Worm (Caenorhabditis elegans) whole organism, late embryonic: ENCODE data around the gene Y53G8B.1.

Source experiments
- K09A11.1 ChIP-seq: sonication (generic microtip); optimal IDR thresholded peaks from 2 replicates; lab custom pipeline; 2017; ENCODE audit warnings: antibody characterized with exemption, mild to moderate bottlenecking, missing genetic modification characterization, missing compliant biosample characterization; ENCODE audit not compliant: insufficient read depth
- Y22D7AL.16 ChIP-seq: sonication (generic microtip); optimal IDR thresholded peaks from 2 replicates; lab custom pipeline; 2016; ENCODE audit warnings: missing genetic modification characterization, missing compliant biosample characterization
- ceh-14 ChIP-seq: sonication (generic microtip); optimal IDR thresholded peaks from 2 replicates; lab custom pipeline; 2016; ENCODE audit warnings: missing genotype, missing genetic modification characterization, missing compliant biosample characterization
- ceh-2 ChIP-seq: sonication (generic microtip); optimal IDR thresholded peaks from 2 replicates; lab custom pipeline; 2016; ENCODE audit warnings: missing genotype, missing genetic modification characterization, missing compliant biosample characterization
- ceh-24 ChIP-seq: sonication (generic microtip); optimal IDR thresholded peaks from 2 replicates; lab custom pipeline; 2016; ENCODE audit warnings: mild to moderate bottlenecking, missing genetic modification characterization, missing compliant biosample characterization
- ceh-30 ChIP-seq: fragments of 150-350 bp; optimal IDR thresholded peaks from 2 replicates; lab custom pipeline; 2014; ENCODE audit warnings: missing biosample characterization, missing genetic modification characterization
- che-1 ChIP-seq: sonication (generic microtip); optimal IDR thresholded peaks from 2 replicates; lab custom pipeline; 2016; ENCODE audit warnings: mild to moderate bottlenecking, missing genetic modification characterization, missing compliant biosample characterization
- ets-4 ChIP-seq: sonication (generic microtip); optimal IDR thresholded peaks from 2 replicates; lab custom pipeline; 2016; ENCODE audit warnings: missing genetic modification characterization, missing compliant biosample characterization
- eyg-1 ChIP-seq: sonication (generic microtip); optimal IDR thresholded peaks from 2 replicates; lab custom pipeline; 2016; ENCODE audit warnings: missing genotype, missing genetic modification characterization, missing compliant biosample characterization
- fax-1 ChIP-seq: sonication (generic microtip); optimal IDR thresholded peaks from 2 replicates; lab custom pipeline; 2016; ENCODE audit warnings: missing genotype, missing genetic modification characterization, missing compliant biosample characterization
- fkh-10 ChIP-seq: fragments of 150-350 bp; optimal IDR thresholded peaks from 2 replicates; lab custom pipeline; 2014; ENCODE audit warnings: missing biosample characterization, missing genetic modification reagents, missing genetic modification characterization
- fkh-6 ChIP-seq: sonication (generic microtip); optimal IDR thresholded peaks from 2 replicates; lab custom pipeline; 2016; ENCODE audit warnings: missing genetic modification characterization, missing compliant biosample characterization
- gmeb-2 ChIP-seq: sonication (generic microtip); optimal IDR thresholded peaks from 2 replicates; lab custom pipeline; 2016; ENCODE audit warnings: missing genetic modification characterization, inconsistent platforms, missing compliant biosample characterization
- hlh-15 ChIP-seq: sonication (generic microtip); optimal IDR thresholded peaks from 2 replicates; lab custom pipeline; 2016; ENCODE audit warnings: missing genetic modification characterization, missing compliant biosample characterization
- hlh-30 ChIP-seq: sonication (generic microtip); optimal IDR thresholded peaks from 2 replicates; lab custom pipeline; 2017; ENCODE audit warnings: antibody characterized with exemption, missing genetic modification characterization, missing compliant biosample characterization; ENCODE audit not compliant: insufficient read depth
- hlh-8 ChIP-seq: sonication (generic microtip); optimal IDR thresholded peaks from 2 replicates; lab custom pipeline; 2016; ENCODE audit warnings: missing genotype, missing genetic modification characterization, missing compliant biosample characterization
- lin-11 ChIP-seq: fragments of 200-800 bp; sonication (Bioruptor generic); optimal IDR thresholded peaks from 2 replicates; lab custom pipeline; 2018; ENCODE audit warnings: mild to moderate bottlenecking, missing genetic modification characterization, missing compliant biosample characterization
- madf-2 ChIP-seq: sonication (generic microtip); optimal IDR thresholded peaks from 2 replicates; lab custom pipeline; 2017; ENCODE audit warnings: missing genetic modification characterization, missing compliant biosample characterization
- nhr-11 ChIP-seq: fragments of 150-350 bp; optimal IDR thresholded peaks from 2 replicates; lab custom pipeline; 2014; ENCODE audit warnings: missing biosample characterization, missing genetic modification characterization
- odd-2 ChIP-seq: sonication (generic microtip); optimal IDR thresholded peaks from 2 replicates; lab custom pipeline; 2017; ENCODE audit warnings: antibody characterized with exemption, mild to moderate bottlenecking, missing genetic modification characterization, missing compliant biosample characterization
- pag-3 ChIP-seq: sonication (generic microtip); optimal IDR thresholded peaks from 2 replicates; lab custom pipeline; 2016; ENCODE audit warnings: missing compliant biosample characterization, missing genetic modification characterization, borderline replicate concordance
- pat-9 ChIP-seq: fragments of 200-800 bp; sonication (Bioruptor generic); optimal IDR thresholded peaks from 2 replicates; lab custom pipeline; 2018; ENCODE audit warnings: mild to moderate bottlenecking, missing genetic modification characterization, moderate library complexity, missing compliant biosample characterization
- pax-1 ChIP-seq: fragments of 150-350 bp; optimal IDR thresholded peaks from 2 replicates; lab custom pipeline; 2014; ENCODE audit warnings: missing biosample characterization, missing genetic modification characterization
- pha-4 ChIP-seq: fragments of 150-350 bp; optimal IDR thresholded peaks from 2 replicates; lab custom pipeline; 2018; ENCODE audit warnings: missing biosample characterization, missing genetic modification reagents, missing genetic modification characterization
- pqm-1 ChIP-seq: sonication (generic microtip); optimal IDR thresholded peaks from 2 replicates; lab custom pipeline; 2016; ENCODE audit warnings: missing genetic modification characterization, missing compliant biosample characterization
- pros-1 ChIP-seq: fragments of 150-350 bp; optimal IDR thresholded peaks from 2 replicates; lab custom pipeline; 2014; ENCODE audit warnings: missing biosample characterization, missing genetic modification reagents, missing genetic modification characterization
- ref-2 ChIP-seq: sonication (generic microtip); optimal IDR thresholded peaks from 2 replicates; lab custom pipeline; 2016; ENCODE audit warnings: missing genetic modification characterization, missing compliant biosample characterization
- tbx-2 ChIP-seq: sonication (generic microtip); optimal IDR thresholded peaks from 2 replicates; lab custom pipeline; 2016; ENCODE audit warnings: missing genetic modification characterization, missing compliant biosample characterization
- tbx-7 ChIP-seq: sonication (generic microtip); optimal IDR thresholded peaks from 2 replicates; lab custom pipeline; 2016; ENCODE audit warnings: missing genotype, missing genetic modification characterization, missing compliant biosample characterization
- unc-3 ChIP-seq, 2 experiments: fragments of 200-800 bp in 1 of 2; sonication (Bioruptor generic) in 1 of 2; sonication (generic microtip) in 1 of 2; conservative IDR thresholded peaks in 1 of 2; optimal IDR thresholded peaks in 1 of 2; 2 replicates each; pipeline versions ENCODE4 v1.3.6 to Lab custom; 2016 to 2022; ENCODE audit warnings: missing compliant biosample characterization in 2 of 2, missing genetic modification characterization in 2 of 2, missing genetic modification reagents in 1 of 2
- unc-86 ChIP-seq: sonication (generic microtip); optimal IDR thresholded peaks from 2 replicates; lab custom pipeline; 2016; ENCODE audit warnings: missing genetic modification characterization, missing compliant biosample characterization
- ztf-16 ChIP-seq: sonication (generic microtip); optimal IDR thresholded peaks from 2 replicates; lab custom pipeline; 2017; ENCODE audit warnings: missing genetic modification characterization, missing compliant biosample characterization

The Y53G8B.1 gene

ce11 chrIII:3104536-3104935 lies 24.5 kb upstream of the Y53G8B.1 start:
- TF ChIP-seq ceh-14 (tag; lab: Kevin White, UChicago): no peak
- TF ChIP-seq hlh-8 (tag; lab: Kevin White, UChicago): no peak
- TF ChIP-seq ceh-30 (tag; lab: Kevin White, UChicago): peak; percentile 97

- TF ChIP-seq hlh-15 (tag; lab: Kevin White, UChicago) (no peak), pat-9 (tag; lab: Kevin White, UChicago) (no peak), fax-1 (tag; lab: Kevin White, UChicago) (no peak), ref-2 (tag; lab: Kevin White, UChicago) (no peak), K09A11.1 (tag; lab: Kevin White, UChicago) (no peak), ztf-16 (no peak), ceh-30 (tag; lab: Kevin White, UChicago) (no peak), hlh-8 (tag; lab: Kevin White, UChicago) (no peak), unc-86 (tag; lab: Kevin White, UChicago) (no peak), ets-4 (tag; lab: Kevin White, UChicago) (no peak), pqm-1 (no peak), eyg-1 (tag; lab: Kevin White, UChicago) (no peak), fkh-10 (GFP tag; lab: Kevin White, UChicago) (no peak), pha-4 (tag; lab: Kevin White, UChicago) (no peak), hlh-30 (tag; lab: Kevin White, UChicago) (no peak)
- TF ChIP-seq, all 69 proteins: peak for 0
Measured at ce11 chrIII:3105212-3105611, 23.9 kb upstream of the Y53G8B.1 start.

DNA sequence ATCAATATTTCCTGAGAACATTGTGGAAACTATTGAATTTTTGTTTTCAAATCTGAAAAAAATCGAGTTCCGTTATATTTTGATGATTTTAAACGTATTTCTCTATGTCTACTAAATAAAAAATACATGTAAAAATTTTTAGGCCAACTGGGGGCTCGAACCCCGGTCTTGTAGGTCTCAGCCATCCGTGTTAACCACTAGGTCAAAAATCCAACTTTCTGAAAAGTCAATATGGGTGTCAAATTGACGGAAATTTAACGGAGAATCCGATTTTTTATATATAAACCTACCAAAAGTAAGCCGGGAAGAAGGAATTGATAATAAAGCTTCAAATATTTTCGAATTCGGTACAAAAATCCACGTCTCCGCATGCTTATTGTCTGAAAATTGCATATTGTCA lies 22.8 kb upstream of the Y53G8B.1 start:
- TF ChIP-seq nhr-11 (tag; lab: Kevin White, UChicago) (no peak), gmeb-2 (tag; lab: Kevin White, UChicago) (no peak)
- TF ChIP-seq, all 69 proteins: peak for 0

DNA sequence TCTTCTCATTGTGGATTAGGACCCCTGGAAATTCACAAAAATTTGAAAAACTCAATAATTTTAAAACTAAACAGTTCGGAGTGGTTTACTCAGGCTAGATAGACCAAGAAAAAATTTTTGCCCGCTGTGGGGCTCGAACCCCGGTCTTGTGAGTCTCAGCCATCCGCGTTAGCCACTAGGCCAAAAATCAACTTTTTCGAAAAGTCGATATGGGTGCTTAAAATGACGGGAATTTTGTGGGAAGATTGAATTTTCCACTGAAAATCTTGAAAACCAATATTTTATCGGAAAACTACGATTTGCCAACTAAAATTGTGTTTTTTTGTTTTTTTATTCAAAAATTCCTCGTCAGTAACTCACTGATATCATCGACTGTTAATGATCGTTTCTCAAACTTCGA lies 21.5 kb upstream of the Y53G8B.1 start:
- TF ChIP-seq tbx-2 (tag; lab: Kevin White, UChicago) (no peak), ztf-16 (no peak), ref-2 (tag; lab: Kevin White, UChicago) (no peak), madf-2 (no peak), pros-1 (no peak), ceh-2 (tag; lab: Kevin White, UChicago) (no peak)

DNA sequence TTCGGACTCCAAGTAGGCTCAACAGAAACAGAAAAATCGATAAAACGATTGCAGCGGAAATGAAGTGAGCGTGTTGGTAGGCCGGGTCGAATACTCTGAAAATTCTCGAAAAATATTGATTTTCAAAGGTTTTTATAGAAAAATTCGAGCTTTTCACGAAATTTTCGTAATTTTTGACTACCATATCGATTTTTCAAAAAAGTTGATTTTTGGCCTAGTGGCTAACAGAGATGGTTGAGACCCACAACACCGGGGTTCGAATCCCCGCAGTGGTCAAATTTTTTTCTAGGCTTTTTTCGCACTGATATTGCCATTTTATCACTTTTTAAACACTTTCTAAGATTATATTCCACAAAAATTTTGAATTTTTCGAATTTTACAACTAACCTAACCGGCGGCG lies 20.3 kb upstream of the Y53G8B.1 start:
- TF ChIP-seq pag-3 (tag; lab: Kevin White, UChicago) (no peak), Y22D7AL.16 (tag; lab: Kevin White, UChicago) (no peak), gmeb-2 (tag; lab: Kevin White, UChicago) (no peak), odd-2 (tag; lab: Kevin White, UChicago) (no peak), unc-3 (GFP tag; conservative IDR thresholded peaks at IDR 0.05; lab: Robert Waterston, UW) (no peak), unc-3 (tag; optimal IDR thresholded peaks at IDR 0.05; lab: Kevin White, UChicago) (no peak), tbx-7 (no peak), madf-2 (no peak), fax-1 (tag; lab: Kevin White, UChicago) (no peak), fkh-10 (GFP tag; lab: Kevin White, UChicago) (no peak), fkh-6 (tag; lab: Kevin White, UChicago) (no peak), che-1 (tag; lab: Kevin White, UChicago) (no peak), pat-9 (tag; lab: Kevin White, UChicago) (no peak), K09A11.1 (tag; lab: Kevin White, UChicago) (no peak), lin-11 (tag; lab: Kevin White, UChicago) (no peak), pax-1 (tag; lab: Kevin White, UChicago) (no peak), hlh-15 (tag; lab: Kevin White, UChicago) (no peak), ceh-24 (tag; lab: Kevin White, UChicago) (no peak)
